Worm (Caenorhabditis elegans): ENCODE measurements around the gene Y25C1A.2.

ce11 chrII:3064631-3065030 is 47.8 kb upstream of the Y25C1A.2 start:
- no peak for TF ChIP-seq ama-1 (optimal IDR thresholded peaks at IDR 0.05)
- no peak for TF ChIP-seq nhr-76 (tag; optimal IDR thresholded peaks at IDR 0.05)
